Worm (Caenorhabditis elegans) whole organism, L4 larva: ENCODE results near the gene F02E11.7.
"Not testable (repeated sequence)": the region's sequence is repeated elsewhere in the genome, so short reads cannot be mapped to it uniquely, and the experiment has no call there.

Source experiments
- Y105C5A.15 ChIP-seq: fragments of 200-800 bp; sonication (Bioruptor generic); IDR thresholded peaks from 2 replicates; pipeline ENCODE4 v1.3.6; 2022; ENCODE audit warnings: missing genetic modification characterization, missing compliant biosample characterization
- aha-1 ChIP-seq: fragments of 150-350 bp; peaks from one replicate; lab custom pipeline; 2014; ENCODE audit warnings: missing biosample characterization, missing genetic modification characterization
- fos-1 ChIP-seq: fragments of 150-350 bp; optimal IDR thresholded peaks from 2 replicates; lab custom pipeline; 2014; ENCODE audit warnings: missing biosample characterization, missing genetic modification characterization
- lin-1 ChIP-seq: fragments of 200-800 bp; sonication (Bioruptor generic); IDR thresholded peaks from 2 replicates; pipeline ENCODE4 v1.3.6; 2022; ENCODE audit warnings: missing genetic modification reagents, missing genetic modification characterization, missing compliant biosample characterization
- nhr-237 ChIP-seq: sonication (generic microtip); optimal IDR thresholded peaks from 2 replicates; lab custom pipeline; 2017; ENCODE audit warnings: missing biosample characterization, missing genetic modification characterization

DNA sequence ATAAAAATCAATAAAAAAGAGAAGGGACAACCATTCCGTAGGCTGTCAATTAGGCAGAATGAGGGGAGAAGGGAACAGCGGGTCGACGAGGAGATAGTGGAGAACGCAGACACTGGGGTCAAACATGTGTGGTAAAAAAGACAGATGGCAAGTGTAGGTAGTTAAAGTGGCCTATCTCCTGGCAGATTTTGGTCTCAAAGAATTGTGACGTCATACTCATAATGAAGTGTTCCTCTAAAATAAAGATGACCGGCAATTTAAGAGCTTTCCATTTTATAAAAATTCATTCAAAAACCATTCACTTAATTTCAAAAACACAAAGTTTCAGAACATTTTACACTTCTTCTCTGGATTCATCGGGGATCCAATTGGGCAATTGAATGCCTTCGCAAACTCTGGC, 42.5 kb downstream of the F02E11.7 start:
- TF ChIP-seq Y105C5A.15 (GFP tag; lab: Robert Waterston, UW); lin-1 (GFP tag; lab: Robert Waterston, UW); aha-1 (tag; lab: Kevin White, UChicago); fos-1 (tag; lab: Kevin White, UChicago); nhr-237 (tag; lab: Kevin White, UChicago): not testable (repeated sequence)
